Fruit fly (Drosophila melanogaster) whole organism, embryonic: ENCODE data around the gene CG6843.

ENCODE experiments used
- Awh ChIP-seq: fragments of 200-800 bp; sonication (Bioruptor generic); IDR thresholded peaks from 2 replicates; pipeline ENCODE4, ENCODE4 v1.3.6; 2022; ENCODE audit warnings: missing biosample characterization, missing genetic modification characterization
- B-H2 ChIP-seq: fragments of 200-800 bp; sonication (Bioruptor generic); optimal IDR thresholded peaks from 2 replicates; lab custom pipeline; 2018; ENCODE audit warnings: missing biosample characterization, mild to moderate bottlenecking, missing genetic modification characterization
- CG10959 ChIP-seq: fragments of 200-800 bp; sonication (Bioruptor generic); IDR thresholded peaks from 2 replicates; pipeline ENCODE4 v1.3.6; 2022; ENCODE audit warnings: missing biosample characterization, missing genetic modification characterization
- CG11723 ChIP-seq: fragments of 200-800 bp; sonication (Bioruptor generic); optimal IDR thresholded peaks from 2 replicates; lab custom pipeline; 2017; ENCODE audit warnings: missing biosample characterization, mild to moderate bottlenecking, missing genetic modification characterization
- CG13624 ChIP-seq: fragments of 200-800 bp; sonication (Bioruptor generic); optimal IDR thresholded peaks from 2 replicates; lab custom pipeline; 2016; ENCODE audit warnings: missing biosample characterization, missing genetic modification characterization
- CG13775 ChIP-seq: fragments of 200-800 bp; sonication (Bioruptor generic); optimal IDR thresholded peaks from 3 replicates; lab custom pipeline; 2017; ENCODE audit warnings: missing biosample characterization, mild to moderate bottlenecking, missing genetic modification characterization
- CG14965 ChIP-seq: fragments of 200-800 bp; sonication (Bioruptor generic); optimal IDR thresholded peaks from 2 replicates; lab custom pipeline; 2016; ENCODE audit warnings: missing biosample characterization, missing genetic modification characterization, borderline replicate concordance
- CG17385 ChIP-seq: fragments of 200-800 bp; sonication (Bioruptor generic); optimal IDR thresholded peaks from 3 replicates; lab custom pipeline; 2018; ENCODE audit warnings: missing biosample characterization, mild to moderate bottlenecking, missing genetic modification characterization
- CG18476 ChIP-seq: fragments of 200-800 bp; sonication (Bioruptor generic); optimal IDR thresholded peaks from 2 replicates; lab custom pipeline; 2016; ENCODE audit warnings: missing biosample characterization, mild to moderate bottlenecking, missing genetic modification characterization
- CG2889 ChIP-seq: fragments of 200-800 bp; sonication (Bioruptor generic); IDR thresholded peaks from 3 replicates; pipeline ENCODE4 v1.3.6; 2022; ENCODE audit warnings: missing biosample characterization, missing genetic modification characterization
- CG30403 ChIP-seq: fragments of 200-800 bp; sonication (Bioruptor generic); optimal IDR thresholded peaks from 3 replicates; lab custom pipeline; 2016; ENCODE audit warnings: missing biosample characterization, missing genetic modification characterization
- CG31441 ChIP-seq: fragments of 200-800 bp; sonication (Bioruptor generic); IDR thresholded peaks from 2 replicates; pipeline ENCODE4 v1.3.6; 2022; ENCODE audit warnings: missing biosample characterization, missing genetic modification characterization
- CG3838 ChIP-seq: fragments of 200-800 bp; sonication (Bioruptor generic); optimal IDR thresholded peaks from 3 replicates; lab custom pipeline; 2016; ENCODE audit warnings: missing biosample characterization, missing genetic modification characterization
- CG42726 ChIP-seq: fragments of 200-800 bp; sonication (Bioruptor generic); IDR thresholded peaks from 2 replicates; pipeline ENCODE4 v1.3.6; 2022; ENCODE audit warnings: missing biosample characterization, missing genetic modification characterization; ENCODE audit not compliant: partially characterized antibody
- CG4424 ChIP-seq: fragments of 200-800 bp; sonication (Bioruptor generic); optimal IDR thresholded peaks from 3 replicates; lab custom pipeline; 2016; ENCODE audit warnings: missing biosample characterization, missing genetic modification characterization
- CG4617 ChIP-seq: fragments of 200-800 bp; sonication (Bioruptor generic); optimal IDR thresholded peaks from 3 replicates; lab custom pipeline; 2016; ENCODE audit warnings: missing biosample characterization, missing genetic modification characterization, borderline replicate concordance
- CG6765 ChIP-seq: fragments of 200-800 bp; sonication (Bioruptor generic); optimal IDR thresholded peaks from 3 replicates; lab custom pipeline; 2017; ENCODE audit warnings: missing biosample characterization, mild to moderate bottlenecking, missing genetic modification characterization
- CG6791 ChIP-seq: fragments of 200-800 bp; sonication (Bioruptor generic); IDR thresholded peaks from 3 replicates; pipeline ENCODE4 v1.3.6; 2022; ENCODE audit warnings: missing biosample characterization, missing genetic modification characterization; ENCODE audit not compliant: partially characterized antibody
- CG7556 ChIP-seq: fragments of 200-800 bp; sonication (Bioruptor generic); optimal IDR thresholded peaks from 2 replicates; lab custom pipeline; 2017; ENCODE audit warnings: missing biosample characterization, mild to moderate bottlenecking, missing genetic modification characterization
- HHEX ChIP-seq: fragments of 200-800 bp; sonication (Bioruptor generic); optimal IDR thresholded peaks from 3 replicates; lab custom pipeline; 2017; ENCODE audit warnings: missing biosample characterization, mild to moderate bottlenecking, missing genetic modification characterization, missing genetic modification reagents
- Kr ChIP-seq: fragments of 200-800 bp; sonication (Bioruptor generic); optimal IDR thresholded peaks from 2 replicates; lab custom pipeline; 2017; ENCODE audit warnings: missing biosample characterization, mild to moderate bottlenecking, missing genetic modification characterization
- Mad ChIP-seq: fragments of 200-800 bp; sonication (Bioruptor generic); optimal IDR thresholded peaks from 2 replicates; lab custom pipeline; 2016; ENCODE audit warnings: missing biosample characterization, missing genetic modification characterization
- Mes4 ChIP-seq: fragments of 200-800 bp; sonication (Bioruptor generic); optimal IDR thresholded peaks from 2 replicates; lab custom pipeline; 2016; ENCODE audit warnings: missing biosample characterization, missing genetic modification characterization
- NC2β ChIP-seq: fragments of 200-800 bp; sonication (Bioruptor generic); optimal IDR thresholded peaks from 2 replicates; lab custom pipeline; 2016; ENCODE audit warnings: missing biosample characterization, missing genetic modification characterization
- Oaz ChIP-seq: fragments of 200-800 bp; sonication (Bioruptor generic); IDR thresholded peaks from 2 replicates; pipeline ENCODE4 v1.3.6; 2022; ENCODE audit warnings: missing biosample characterization, missing genetic modification characterization
- PHDP ChIP-seq: fragments of 200-800 bp; sonication (Bioruptor generic); optimal IDR thresholded peaks from 3 replicates; lab custom pipeline; 2018; ENCODE audit warnings: missing biosample characterization, mild to moderate bottlenecking, missing genetic modification characterization, moderate library complexity
- Pdp1 ChIP-seq, 2 experiments: fragments of 200-800 bp; sonication (Bioruptor generic); optimal IDR thresholded peaks; 3 replicates each; lab custom pipeline; 2016; ENCODE audit warnings: missing biosample characterization in 2 of 2, missing genetic modification characterization in 2 of 2, mild to moderate bottlenecking in 1 of 2, moderate library complexity in 1 of 2
- Xbp1 ChIP-seq: fragments of 200-800 bp; sonication (Bioruptor generic); optimal IDR thresholded peaks from 3 replicates; lab custom pipeline; 2016; ENCODE audit warnings: missing biosample characterization, mild to moderate bottlenecking, missing genetic modification characterization
- ato ChIP-seq: fragments of 200-800 bp; sonication (Bioruptor generic); IDR thresholded peaks from 2 replicates; pipeline ENCODE4 v1.3.6; 2022; ENCODE audit warnings: missing biosample characterization, missing genetic modification characterization; ENCODE audit not compliant: partially characterized antibody
- dan ChIP-seq: fragments of 200-800 bp; sonication (Bioruptor generic); IDR thresholded peaks from 2 replicates; pipeline ENCODE4 v1.3.6; 2022; ENCODE audit warnings: missing biosample characterization, missing genetic modification characterization
- dm ChIP-seq: fragments of 200-800 bp; sonication (Bioruptor generic); optimal IDR thresholded peaks from 3 replicates; lab custom pipeline; 2016; ENCODE audit warnings: missing biosample characterization, missing genetic modification characterization
- dysf ChIP-seq: fragments of 200-800 bp; sonication (Bioruptor generic); IDR thresholded peaks from 3 replicates; pipeline ENCODE4 v1.3.6; 2022; ENCODE audit warnings: missing biosample characterization, missing genetic modification characterization
- ewg ChIP-seq: fragments of 200-800 bp; sonication (Bioruptor generic); optimal IDR thresholded peaks from 3 replicates; lab custom pipeline; 2017; ENCODE audit warnings: mild to moderate bottlenecking, missing biosample characterization, missing genetic modification reagents, missing genetic modification characterization
- fd96Cb ChIP-seq: fragments of 200-800 bp; sonication (Bioruptor generic); optimal IDR thresholded peaks from 2 replicates; lab custom pipeline; 2018; ENCODE audit warnings: missing biosample characterization, mild to moderate bottlenecking, missing genetic modification characterization, moderate library complexity
- fu2 ChIP-seq: fragments of 200-800 bp; sonication (Bioruptor generic); optimal IDR thresholded peaks from 2 replicates; lab custom pipeline; 2016; ENCODE audit warnings: missing biosample characterization, missing genetic modification characterization
- gce ChIP-seq: fragments of 200-800 bp; sonication (Bioruptor generic); IDR thresholded peaks from 3 replicates; pipeline ENCODE4 v1.3.6; 2022; ENCODE audit warnings: missing biosample characterization, missing genetic modification characterization
- gcm ChIP-seq: fragments of 200-800 bp; sonication (Bioruptor generic); optimal IDR thresholded peaks from 2 replicates; lab custom pipeline; 2019; ENCODE audit warnings: missing biosample characterization, mild to moderate bottlenecking, missing genetic modification characterization, moderate library complexity
- gsb-n ChIP-seq: fragments of 200-800 bp; sonication (Bioruptor generic); optimal IDR thresholded peaks from 3 replicates; lab custom pipeline; 2018; ENCODE audit warnings: missing biosample characterization, mild to moderate bottlenecking, missing genetic modification characterization
- jumu ChIP-seq: fragments of 200-800 bp; sonication (Bioruptor generic); optimal IDR thresholded peaks from 3 replicates; lab custom pipeline; 2016; ENCODE audit warnings: missing biosample characterization, missing genetic modification characterization
- lilli ChIP-seq: fragments of 200-800 bp; sonication (Bioruptor generic); optimal IDR thresholded peaks from 3 replicates; lab custom pipeline; 2016; ENCODE audit warnings: missing biosample characterization, missing genetic modification characterization
- mirr ChIP-seq: fragments of 200-800 bp; sonication (Bioruptor generic); optimal IDR thresholded peaks from 3 replicates; lab custom pipeline; 2018; ENCODE audit warnings: missing biosample characterization, mild to moderate bottlenecking, missing genetic modification characterization
- mld ChIP-seq: fragments of 200-800 bp; sonication (Bioruptor generic); IDR thresholded peaks from 3 replicates; pipeline ENCODE4 v1.3.6; 2022; ENCODE audit warnings: missing biosample characterization, missing genetic modification characterization; ENCODE audit not compliant: partially characterized antibody
- otp ChIP-seq: fragments of 200-800 bp; sonication (Bioruptor generic); IDR thresholded peaks from 3 replicates; pipeline ENCODE4, ENCODE4 v1.3.6; 2022; ENCODE audit warnings: missing biosample characterization, missing genetic modification characterization
- pb ChIP-seq: fragments of 200-800 bp; sonication (Bioruptor generic); optimal IDR thresholded peaks from 3 replicates; lab custom pipeline; 2016; ENCODE audit warnings: missing biosample characterization, missing genetic modification characterization
- row ChIP-seq: fragments of 200-800 bp; sonication (Bioruptor generic); IDR thresholded peaks from 3 replicates; pipeline ENCODE4 v1.3.6; 2022; ENCODE audit warnings: missing biosample characterization, missing genetic modification characterization
- seq ChIP-seq: fragments of 200-800 bp; sonication (Bioruptor generic); IDR thresholded peaks from 2 replicates; pipeline ENCODE4 v1.3.6; 2022; ENCODE audit warnings: missing biosample characterization, missing genetic modification characterization
- slp2 ChIP-seq: fragments of 200-800 bp; sonication (Bioruptor generic); optimal IDR thresholded peaks from 2 replicates; lab custom pipeline; 2016; ENCODE audit warnings: missing biosample characterization, missing genetic modification characterization
- sob ChIP-seq: fragments of 200-800 bp; sonication (Bioruptor generic); IDR thresholded peaks from 2 replicates; pipeline ENCODE4 v1.3.6; 2022; ENCODE audit warnings: missing biosample characterization, missing genetic modification characterization
- ssp ChIP-seq: fragments of 200-800 bp; sonication (Bioruptor generic); IDR thresholded peaks from 2 replicates; pipeline ENCODE4 v1.3.6; 2022; ENCODE audit warnings: missing biosample characterization, missing genetic modification characterization
- tll ChIP-seq, 2 experiments: fragments of 200-800 bp in 1 of 2; fragments of >200 bp in 1 of 2; sonication (Bioruptor generic) in 1 of 2; optimal IDR thresholded peaks; 2 replicates each; lab custom pipeline; 2017 to 2019; ENCODE audit warnings: missing biosample characterization in 2 of 2, missing genetic modification characterization in 2 of 2, mild to moderate bottlenecking in 1 of 2, moderate library complexity in 1 of 2
- yki ChIP-seq: fragments of >200 bp; optimal IDR thresholded peaks from 3 replicates; lab custom pipeline; 2018

CG6843 gene

dm6 chr3L:18867521-18867920 lies 33.9 kb upstream of the CG6843 start, which contains the start of gene Dysb (continued):
- TF ChIP-seq CG11723 (peak; percentile 75), seq (GFP tag; lab: Robert Waterston, UW) (peak; percentile 90), mld (GFP tag; lab: Robert Waterston, UW) (no peak), CG4424 (peak; percentile 79), gce (GFP tag; lab: Robert Waterston, UW) (peak; percentile 90), row (GFP tag; lab: Robert Waterston, UW) (peak; percentile 97), CG13624 (GFP tag; lab: Kevin White, UChicago) (peak; percentile 48), Mes4 (GFP tag; lab: Kevin White, UChicago) (peak; percentile 27), CG7556 (GFP tag; lab: Kevin White, UChicago) (peak; percentile 89), CG6765 (GFP tag; lab: Kevin White, UChicago) (peak; percentile 79), B-H2 (GFP tag; lab: Kevin White, UChicago) (peak; percentile 76), CG3838 (GFP tag; lab: Kevin White, UChicago) (peak; percentile 4), yki (lab: Kevin White, UChicago) (no peak), HHEX (peak; percentile 83), tll (GFP tag; optimal IDR thresholded peaks at IDR 0.05; lab: Kevin White, UChicago) (no peak), CG10959 (GFP tag; lab: Robert Waterston, UW) (no peak; the same call in 1 of the 2 replicates), Kr (GFP tag; lab: Kevin White, UChicago) (no peak), jumu (peak; percentile 33), CG17385 (GFP tag; lab: Kevin White, UChicago) (peak; percentile 88), PHDP (tag; lab: Kevin White, UChicago) (peak; percentile 91), Pdp1 (GFP tag; optimal IDR thresholded peaks at IDR 0.05; lab: Kevin White, UChicago) (peak; percentile 49 to 61), otp (GFP tag; lab: Robert Waterston, UW) (peak; percentile 92), CG42726 (GFP tag; lab: Robert Waterston, UW) (no peak), mirr (GFP tag; lab: Kevin White, UChicago) (peak; percentile 58), dan (GFP tag; lab: Robert Waterston, UW) (no peak), dysf (GFP tag; lab: Robert Waterston, UW) (peak; percentile 89), ssp (no peak; the same call in none of the 2 replicates), pb (GFP tag; lab: Kevin White, UChicago) (peak; percentile 4), CG4617 (GFP tag; lab: Kevin White, UChicago) (peak; percentile 39), sob (GFP tag; lab: Robert Waterston, UW) (peak; percentile 91), CG2889 (GFP tag; lab: Robert Waterston, UW) (peak; percentile 76), Oaz (GFP tag; lab: Robert Waterston, UW) (peak; percentile 81), CG6791 (GFP tag; lab: Robert Waterston, UW) (no peak), fu2 (GFP tag; lab: Kevin White, UChicago) (peak; percentile 36), ewg (GFP tag; lab: Kevin White, UChicago) (peak; percentile 76), CG13775 (GFP tag; lab: Kevin White, UChicago) (peak; percentile 78), CG31441 (GFP tag; lab: Robert Waterston, UW) (peak; percentile 94), Awh (GFP tag; lab: Robert Waterston, UW) (peak; percentile 93; the same call in 1 of the 2 replicates), dm (no peak), gcm (GFP tag; lab: Kevin White, UChicago) (peak; percentile 93), Mad (GFP tag; lab: Kevin White, UChicago) (peak; percentile 63), Xbp1 (GFP tag; lab: Kevin White, UChicago) (peak; percentile 89), slp2 (GFP tag; lab: Kevin White, UChicago) (peak; percentile 51), ato (GFP tag; lab: Robert Waterston, UW) (no peak), NC2β (GFP tag; lab: Kevin White, UChicago) (peak; percentile 2), gsb-n (tag; lab: Kevin White, UChicago) (peak; percentile 88), fd96Cb (tag; lab: Kevin White, UChicago) (peak; percentile 78), CG30403 (GFP tag; lab: Kevin White, UChicago) (peak; percentile 84), CG18476 (GFP tag; lab: Kevin White, UChicago) (peak; percentile 72), lilli (GFP tag; lab: Kevin White, UChicago) (peak; percentile 84), CG14965 (no peak)
